Worm (Caenorhabditis elegans): Measurements from ENCODE around the gene dpy-31.

The dpy-31 gene

DNA sequence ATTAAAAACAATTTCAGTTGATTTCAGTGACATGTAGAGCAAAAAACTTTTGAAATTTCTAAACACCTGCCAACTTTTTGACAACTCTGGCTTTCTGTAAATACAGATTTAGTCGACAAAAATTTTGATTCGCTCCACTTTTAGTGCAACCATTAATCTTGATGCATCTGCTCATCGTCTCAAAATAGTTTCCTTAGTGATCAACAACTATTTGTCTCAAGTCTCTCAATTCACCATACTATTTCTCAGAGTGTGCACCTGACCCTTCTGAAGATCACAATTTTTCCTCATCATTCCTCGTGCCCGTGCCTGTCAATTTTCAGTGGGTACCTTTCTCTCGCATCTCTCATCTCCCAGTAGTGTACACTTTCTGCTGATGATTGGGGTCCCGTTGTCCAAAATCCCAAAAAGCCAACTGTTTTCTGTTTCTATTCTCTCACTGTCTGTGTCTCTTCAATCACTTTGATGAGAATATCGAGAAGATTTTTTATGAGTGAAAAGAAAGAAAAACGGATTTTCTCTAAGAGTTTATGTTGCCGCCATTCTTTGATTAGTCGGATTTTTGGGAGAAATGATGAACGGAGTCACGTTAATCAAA lies 15.0 kb downstream of the dpy-31 start (continued):
- TF ChIP-seq nhr-6 (tag; optimal IDR thresholded peaks at IDR 0.05) (no peak), dpl-1 (GFP tag; optimal IDR thresholded peaks at IDR 0.05) (no peak), nhr-48 (tag; optimal IDR thresholded peaks at IDR 0.05) (no peak), Y48G9A.11 (GFP tag; IDR thresholded peaks at IDR 0.05) (no peak), unc-39 (tag; optimal IDR thresholded peaks at IDR 0.05) (no peak), daf-8 (GFP tag; IDR thresholded peaks at IDR 0.05) (no peak), ceh-20 (GFP tag; IDR thresholded peaks at IDR 0.05) (0 out of 2 replicates have a peak, but pooled peaks have one; percentile 48), daf-12 (tag; optimal IDR thresholded peaks at IDR 0.05) (no peak), nhr-28 (tag; optimal IDR thresholded peaks at IDR 0.05) (peak; percentile 5), F37D6.2 (tag; optimal IDR thresholded peaks at IDR 0.05) (no peak)

DNA sequence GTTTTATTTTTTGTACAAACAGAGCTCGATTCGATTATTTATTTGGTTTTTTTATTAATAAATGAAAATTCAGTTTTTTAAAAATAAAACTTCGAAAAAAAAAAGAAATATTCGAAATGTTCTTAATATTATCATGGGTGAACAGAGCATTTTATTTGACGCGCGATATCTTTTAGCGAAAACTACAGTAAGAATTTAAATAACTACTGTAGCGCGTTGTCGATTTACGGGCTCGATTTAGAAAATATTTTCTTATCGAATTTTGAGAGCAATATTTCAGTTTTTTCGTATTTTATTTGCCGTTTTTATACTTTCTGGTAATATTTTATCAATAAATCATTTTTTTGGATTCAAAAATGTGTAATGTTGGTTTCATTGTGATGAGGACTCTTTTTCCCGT lies 19.1 kb downstream of the dpy-31 start:
- no peak for TF ChIP-seq nhr-48 (tag; optimal IDR thresholded peaks at IDR 0.05)
- peak; percentile 23 for TF ChIP-seq nhr-102 (tag; optimal IDR thresholded peaks at IDR 0.05)
- no peak for TF ChIP-seq ceh-20 (GFP tag; IDR thresholded peaks at IDR 0.05)
- TF ChIP-seq set-16 (GFP tag; IDR thresholded peaks at IDR 0.05), result no peak
- TF ChIP-seq lsy-2 (tag; optimal IDR thresholded peaks at IDR 0.05), result peak in 1 of 2 experiments; percentile 52
- no peak for TF ChIP-seq nhr-6 (tag; optimal IDR thresholded peaks at IDR 0.05)
- no peak for TF ChIP-seq spr-1 (tag; optimal IDR thresholded peaks at IDR 0.05)
- peak; percentile 16 for TF ChIP-seq duxl-1 (tag; optimal IDR thresholded peaks at IDR 0.05; ENCODE audit: poor library complexity)
- TF ChIP-seq hlh-11 (tag; optimal IDR thresholded peaks at IDR 0.05), result no peak
- TF ChIP-seq arid-1 (GFP tag; conservative IDR thresholded peaks at IDR 0.05), result no peak
- TF ChIP-seq php-3 (GFP tag; IDR thresholded peaks at IDR 0.05), result no peak
- TF ChIP-seq R02D3.7 (tag; optimal IDR thresholded peaks at IDR 0.05), result peak; percentile 65
- TF ChIP-seq nhr-76 (tag; optimal IDR thresholded peaks at IDR 0.05), result no peak
- TF ChIP-seq mep-1 (tag; optimal IDR thresholded peaks at IDR 0.05), result no peak
- no peak for TF ChIP-seq nhr-10 (tag; optimal IDR thresholded peaks at IDR 0.05)
- TF ChIP-seq daf-16 (GFP tag; optimal IDR thresholded peaks at IDR 0.05), result no peak
- TF ChIP-seq daf-16 (tag; optimal IDR thresholded peaks at IDR 0.05), result peak; percentile 1
- TF ChIP-seq mxl-3 (GFP tag; optimal IDR thresholded peaks at IDR 0.05), result no peak
- TF ChIP-seq ceh-28 (tag; optimal IDR thresholded peaks at IDR 0.05), result no peak
- TF ChIP-seq vab-7 (GFP tag; IDR thresholded peaks at IDR 0.05), result no peak

DNA sequence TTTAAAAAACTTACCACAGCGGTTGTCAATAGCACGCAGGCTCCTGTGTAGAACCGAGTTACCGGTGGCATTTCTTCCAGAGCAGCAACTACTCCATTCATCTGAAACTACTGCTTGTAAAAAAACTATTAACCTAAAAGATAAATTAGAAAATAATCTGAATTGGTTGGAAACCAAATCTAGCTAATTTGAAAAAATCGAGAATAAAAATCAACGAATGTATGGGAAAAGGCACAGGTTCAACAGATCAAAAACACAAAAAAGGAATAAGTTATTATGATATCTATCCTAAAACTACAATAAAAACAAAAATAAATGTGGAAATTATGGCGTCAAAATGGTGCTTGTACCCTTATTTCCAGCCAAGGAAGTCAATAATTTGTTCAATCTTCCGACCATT lies 21.0 kb downstream of the dpy-31 start, which contains the start of gene der-2:
Gene der-2 (minus strand): TSS at position 101 of the 400 bp plus-strand sequence.
- no peak for TF ChIP-seq saeg-2 (GFP tag; IDR thresholded peaks at IDR 0.05)
- no peak for TF ChIP-seq D1046.2 (GFP tag; IDR thresholded peaks at IDR 0.05)
- TF ChIP-seq ces-1 (GFP tag; optimal IDR thresholded peaks at IDR 0.05), result no peak
- TF ChIP-seq nhr-41 (GFP tag; IDR thresholded peaks at IDR 0.05), result no peak
- TF ChIP-seq ceh-32 (tag; optimal IDR thresholded peaks at IDR 0.05; ENCODE audit: poor library complexity), result no peak
- no peak for TF ChIP-seq ceh-62 (tag; optimal IDR thresholded peaks at IDR 0.05)

DNA sequence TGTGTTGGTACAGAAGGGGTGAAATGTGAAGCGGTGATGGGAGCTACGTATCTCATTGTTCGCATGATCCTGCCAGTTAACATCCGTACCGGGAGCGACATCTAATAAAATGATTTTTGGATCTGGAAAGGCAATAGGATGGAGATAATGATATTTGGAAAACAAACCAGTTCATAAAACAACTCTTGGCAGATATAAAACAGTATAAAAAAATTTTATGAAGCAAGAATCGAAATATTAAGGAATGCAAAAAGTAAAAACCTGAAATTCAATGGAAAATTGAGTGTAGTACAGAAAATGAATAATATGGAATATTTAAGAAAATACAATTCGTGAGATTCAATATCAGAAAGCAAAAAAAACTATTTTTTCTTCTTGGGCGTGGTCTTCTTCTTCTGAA lies 24.6 kb downstream of the dpy-31 start, which contains the start of gene hsp-75:
Gene hsp-75 (minus strand): TSS at position 101 of the 400 bp plus-strand sequence.
- TF ChIP-seq nhr-41 (GFP tag; IDR thresholded peaks at IDR 0.05), result no peak

DNA sequence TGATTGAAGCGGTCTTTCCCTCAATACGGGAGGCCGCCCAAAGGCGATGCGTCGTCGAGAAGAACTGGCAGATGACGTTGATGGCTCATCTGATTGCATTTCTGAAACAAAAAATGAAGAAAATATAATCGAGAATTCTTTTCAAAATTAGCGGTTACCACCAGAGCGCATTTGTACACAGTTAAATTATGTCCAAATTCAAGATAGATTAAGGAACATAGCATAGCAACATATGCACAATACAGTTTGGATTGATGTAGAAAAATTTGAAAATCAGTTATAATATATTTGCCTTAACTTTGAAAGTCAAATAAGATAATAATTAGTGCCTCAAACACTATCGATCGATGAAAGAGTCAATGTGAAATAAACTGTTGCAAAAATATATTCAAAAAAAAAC lies 27.7 kb downstream of the dpy-31 start, which contains the start of gene R151.8:
Gene R151.8 (minus strand): TSS at position 101 of the 400 bp plus-strand sequence.
- TF ChIP-seq ceh-28 (tag; optimal IDR thresholded peaks at IDR 0.05) (no peak), lin-39 (tag; optimal IDR thresholded peaks at IDR 0.05) (no peak)
